Worm (Caenorhabditis elegans): ENCODE results near the gene C15H7.3.

- TF ChIP-seq dao-5 (tag; optimal IDR thresholded peaks at IDR 0.05) (no peak), him-1 (tag; optimal IDR thresholded peaks at IDR 0.05) (no peak)
Measured at ce11 chrIII:9699576-9699975, 47.8 kb upstream of the C15H7.3 start, which contains the start of gene tlk-1.

Measured in whole organism, L4/young adult.